Fruit fly (Drosophila melanogaster): Measurements from ENCODE around the gene Rpt3.
"Not testable (repeated sequence)": the region's sequence is repeated elsewhere in the genome, so short reads cannot be mapped to it uniquely, and the experiment has no call there.

dm6 chrX:11095973-11096372 lies 28.9 kb upstream of the Rpt3 start, which contains the start of gene CG42249:
- not testable (repeated sequence) for TF ChIP-seq CG17806 (tag; optimal IDR thresholded peaks at IDR 0.05); CG34367 (tag; optimal IDR thresholded peaks at IDR 0.05); gl (tag; optimal IDR thresholded peaks at IDR 0.05); Pif1B (GFP tag; optimal IDR thresholded peaks at IDR 0.05); CG4496 (GFP tag; IDR thresholded peaks at IDR 0.05); CG8159 (tag; optimal IDR thresholded peaks at IDR 0.05); Ets98B (GFP tag; IDR thresholded peaks at IDR 0.05); CG10348 (GFP tag; IDR thresholded peaks at IDR 0.05); fd96Ca (GFP tag; IDR thresholded peaks at IDR 0.05); Pif1A (GFP tag; optimal IDR thresholded peaks at IDR 0.05); CG8301 (tag; optimal IDR thresholded peaks at IDR 0.05)

Measured in whole organism, pupa.